Worm (Caenorhabditis elegans): ENCODE results near the gene C23G10.5.
A peak's percentile ranks its signal among the peaks of the same experiment; 100 is the strongest.

The C23G10.5 gene

DNA sequence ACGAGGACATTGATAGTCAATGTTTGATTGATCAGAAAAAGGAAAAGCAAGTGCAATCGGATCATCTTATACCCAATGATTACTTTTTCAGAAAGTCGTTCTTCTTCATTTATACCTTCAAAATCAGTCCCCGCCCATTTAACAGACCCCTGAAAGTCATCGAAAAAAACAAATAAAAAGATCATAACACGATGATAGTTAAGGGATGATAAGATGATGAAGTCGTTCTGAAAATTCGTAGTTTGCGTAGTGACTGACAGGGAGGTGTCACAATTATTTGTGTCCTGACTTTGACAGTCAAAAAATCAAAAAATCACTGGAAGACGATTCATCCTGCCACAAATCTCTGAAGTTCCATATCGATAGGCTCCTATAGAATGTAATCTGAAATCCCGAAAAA, 3.6 kb downstream of the C23G10.5 start, which contains the start of gene ugt-66:
TSS of gene ugt-66 (minus strand) at position 101 of the 400 bp plus-strand sequence.
- TF ChIP-seq W03F9.2 (tag; optimal IDR thresholded peaks at IDR 0.05) = no peak
- TF ChIP-seq him-1 (tag; optimal IDR thresholded peaks at IDR 0.05) = no peak
- TF ChIP-seq dao-5 (tag; optimal IDR thresholded peaks at IDR 0.05) = no peak

DNA sequence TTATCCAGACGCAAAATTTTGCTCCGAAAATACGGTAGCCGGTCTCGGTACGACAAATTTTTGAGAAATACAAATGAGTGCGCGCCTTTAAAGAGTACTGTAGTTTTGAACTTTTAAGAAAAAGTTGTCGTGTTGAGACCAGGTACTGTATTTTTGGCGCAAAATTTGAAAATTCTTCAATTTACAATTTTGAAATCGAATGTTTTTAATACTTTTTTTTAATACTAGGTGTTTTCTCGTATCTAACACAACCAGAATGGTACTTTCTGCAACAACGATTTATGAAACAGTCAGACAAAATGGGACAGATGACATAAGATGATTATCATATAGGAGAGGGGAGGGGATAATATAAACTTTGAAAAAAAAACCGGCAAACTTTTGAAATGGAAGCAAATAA, 4.8 kb downstream of the C23G10.5 start:
- TF ChIP-seq dao-5 (tag; optimal IDR thresholded peaks at IDR 0.05) (no peak), W03F9.2 (tag; optimal IDR thresholded peaks at IDR 0.05) (no peak), him-1 (tag; optimal IDR thresholded peaks at IDR 0.05) (no peak)

DNA sequence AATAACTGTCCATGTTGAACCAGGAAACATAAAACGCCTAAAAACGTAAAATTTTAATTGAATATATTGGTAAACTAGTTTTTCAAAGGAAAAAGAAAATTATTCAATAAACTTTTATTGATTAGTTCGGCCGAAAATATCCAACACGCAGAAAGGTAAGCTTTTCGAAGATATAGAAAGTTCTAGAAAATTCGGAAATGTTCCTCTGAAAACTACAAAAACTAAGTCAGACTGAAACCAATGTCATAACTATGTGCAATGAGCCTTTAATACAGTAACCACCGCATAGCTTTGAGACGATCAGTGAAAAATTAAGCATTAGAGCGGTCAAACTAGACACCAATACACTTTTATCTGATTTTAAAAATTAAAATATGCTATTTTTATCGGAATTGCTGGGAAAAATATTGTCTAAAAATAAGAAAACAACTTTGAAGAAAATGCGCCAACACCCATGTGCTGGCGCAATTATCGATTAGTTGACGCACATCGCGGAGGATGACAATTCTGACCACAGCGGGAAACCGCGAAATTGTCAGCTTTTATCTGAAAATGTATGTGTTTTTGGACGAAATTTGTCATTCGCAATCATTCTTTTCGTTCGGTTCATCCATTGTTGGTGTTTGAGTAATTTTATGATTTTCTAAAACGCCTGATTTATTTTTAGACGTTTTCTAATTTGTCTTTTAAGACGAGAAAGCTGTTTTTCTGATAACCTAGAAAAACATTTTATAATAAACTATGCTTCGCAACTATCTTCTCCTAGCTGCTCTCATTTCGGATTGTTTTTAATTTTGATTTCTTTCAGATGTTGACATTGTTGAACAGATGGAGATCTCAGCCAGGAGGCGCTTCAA, 7.7 kb downstream of the C23G10.5 start, which contains the start of the genes C23G10.7 and rpn-2:
TSS of gene C23G10.7 (minus strand) at position 37 of the 857 bp plus-strand sequence.
TSS of gene rpn-2 (plus strand) at position 807 of the 857 bp plus-strand sequence.
- TF ChIP-seq dao-5 (tag; optimal IDR thresholded peaks at IDR 0.05) = no peak
- no peak for TF ChIP-seq him-1 (tag; optimal IDR thresholded peaks at IDR 0.05)
- TF ChIP-seq W03F9.2 (tag; optimal IDR thresholded peaks at IDR 0.05) = peak; percentile 78

DNA sequence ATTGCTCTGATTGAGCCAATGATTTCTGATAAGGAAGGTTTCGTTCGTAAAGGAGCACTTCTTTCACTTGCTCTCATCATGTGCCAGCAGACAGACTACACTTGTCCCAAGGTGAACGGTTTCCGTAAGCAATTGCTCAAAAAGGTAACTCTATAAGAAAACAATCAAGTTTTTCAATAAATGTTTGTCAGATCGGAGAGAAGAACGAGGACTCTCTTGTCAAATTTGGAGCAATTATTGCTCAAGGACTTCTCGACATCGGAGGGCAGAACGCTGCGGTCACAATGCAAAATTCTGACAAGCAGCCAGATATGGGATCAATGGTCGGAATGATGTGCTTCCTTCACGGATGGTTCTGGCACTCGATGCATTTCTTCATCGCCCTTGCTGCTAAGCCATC, 10.4 kb downstream of the C23G10.5 start:
- TF ChIP-seq dao-5 (tag; optimal IDR thresholded peaks at IDR 0.05) (no peak), W03F9.2 (tag; optimal IDR thresholded peaks at IDR 0.05) (no peak), him-1 (tag; optimal IDR thresholded peaks at IDR 0.05) (no peak)

DNA sequence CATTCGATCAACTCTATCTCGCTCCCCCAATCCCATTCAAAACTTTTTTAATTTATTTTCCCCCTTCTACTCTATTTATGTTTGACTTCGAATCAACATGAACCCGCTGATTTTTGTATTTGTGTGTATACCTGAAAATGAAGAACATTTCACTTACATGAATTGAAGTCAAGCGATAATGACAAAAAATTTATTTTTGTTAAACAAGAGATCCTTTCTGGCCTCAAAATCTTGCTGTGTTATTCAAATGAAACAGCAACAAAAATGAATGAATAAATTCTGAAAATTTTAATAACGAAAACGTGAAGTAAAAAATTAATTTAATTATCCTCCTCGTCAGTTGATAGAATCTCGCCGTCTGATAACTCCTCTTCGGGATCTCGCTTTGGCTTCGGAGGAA, 11.5 kb downstream of the C23G10.5 start:
- TF ChIP-seq him-1 (tag; optimal IDR thresholded peaks at IDR 0.05) = no peak
- TF ChIP-seq W03F9.2 (tag; optimal IDR thresholded peaks at IDR 0.05) = no peak
- no peak for TF ChIP-seq dao-5 (tag; optimal IDR thresholded peaks at IDR 0.05)

DNA sequence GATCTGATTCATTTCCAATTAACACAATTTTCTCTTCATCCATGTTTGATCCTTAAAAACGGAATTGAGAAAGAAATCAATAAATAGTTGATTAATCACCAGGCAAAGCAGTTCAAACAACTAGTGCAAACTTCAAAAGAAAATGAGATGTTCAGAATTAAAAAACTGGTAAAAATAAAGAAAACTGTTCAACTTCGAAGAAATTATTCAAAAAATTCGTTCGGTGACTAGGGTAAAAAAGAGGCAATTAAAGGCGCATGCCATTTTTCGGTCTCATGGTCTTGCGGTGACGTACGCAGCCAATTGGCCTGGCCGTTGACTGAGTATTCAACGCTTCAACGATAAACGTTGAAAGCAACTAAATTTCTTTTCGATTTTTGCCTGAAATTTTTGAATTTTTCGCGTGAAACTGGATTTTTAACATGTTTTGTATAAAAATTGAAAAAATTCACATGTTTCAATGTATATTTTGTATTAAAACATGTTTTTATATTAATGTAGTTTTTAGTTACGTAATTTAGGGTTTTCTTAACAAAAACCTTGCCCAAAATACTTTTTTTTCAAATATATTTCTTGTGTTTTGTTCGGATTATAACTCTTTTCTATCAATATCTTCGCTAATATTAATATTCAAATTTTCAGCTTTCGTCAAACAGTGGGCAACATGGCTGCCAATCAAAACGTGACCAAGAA, 15.4 kb downstream of the C23G10.5 start, which contains the start of the genes sna-3 and rps-3:
TSS of gene sna-3 (minus strand) at position 51 of the 693 bp plus-strand sequence.
TSS of gene rps-3 (plus strand) at position 643 of the 693 bp plus-strand sequence.
- TF ChIP-seq him-1 (tag; optimal IDR thresholded peaks at IDR 0.05) = no peak
- TF ChIP-seq W03F9.2 (tag; optimal IDR thresholded peaks at IDR 0.05) = peak; percentile 90
- TF ChIP-seq dao-5 (tag; optimal IDR thresholded peaks at IDR 0.05) = no peak

DNA sequence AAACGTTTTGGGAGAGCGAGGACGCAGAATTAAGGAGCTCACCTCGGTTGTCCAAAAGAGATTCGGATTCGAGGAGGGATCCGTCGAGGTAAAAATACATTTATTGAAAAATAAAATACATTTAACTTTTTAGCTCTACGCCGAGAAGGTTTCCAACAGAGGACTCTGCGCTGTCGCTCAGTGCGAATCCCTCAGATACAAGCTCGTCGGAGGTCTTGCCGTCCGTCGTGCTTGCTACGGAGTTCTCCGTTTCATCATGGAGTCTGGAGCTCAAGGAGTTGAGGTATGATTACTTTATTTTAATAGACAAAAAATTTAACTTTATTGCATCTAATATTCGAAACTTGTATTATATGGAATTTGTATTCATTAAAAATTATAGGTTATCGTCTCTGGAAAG, 16.1 kb downstream of the C23G10.5 start:
- no peak for TF ChIP-seq him-1 (tag; optimal IDR thresholded peaks at IDR 0.05)
- TF ChIP-seq W03F9.2 (tag; optimal IDR thresholded peaks at IDR 0.05) = no peak
- TF ChIP-seq dao-5 (tag; optimal IDR thresholded peaks at IDR 0.05) = no peak

DNA sequence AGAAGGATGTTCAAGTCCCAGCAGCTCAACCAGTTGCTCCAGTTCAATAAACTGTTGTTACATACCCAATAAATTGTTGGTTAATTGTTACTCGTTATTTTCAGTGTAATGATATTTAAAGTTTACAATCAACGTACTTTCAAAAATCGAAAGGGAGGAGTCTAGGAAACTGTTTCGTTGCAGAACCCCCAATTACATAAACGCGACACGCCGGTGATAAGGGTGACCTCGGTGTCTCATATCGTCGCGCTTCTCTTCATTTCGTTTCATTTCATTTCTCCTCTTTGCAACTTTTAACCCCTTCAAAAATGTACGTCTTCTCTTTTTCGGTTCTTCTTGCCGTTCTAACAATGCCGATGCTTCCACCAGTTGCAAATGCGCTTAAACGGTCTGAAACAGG, 17.0 kb downstream of the C23G10.5 start, which contains the start of gene C23G10.2:
TSS of gene C23G10.2 (plus strand) at position 184 of the 400 bp plus-strand sequence.
- TF ChIP-seq dao-5 (tag; optimal IDR thresholded peaks at IDR 0.05) = no peak
- no peak for TF ChIP-seq him-1 (tag; optimal IDR thresholded peaks at IDR 0.05)
- TF ChIP-seq W03F9.2 (tag; optimal IDR thresholded peaks at IDR 0.05) = no peak

DNA sequence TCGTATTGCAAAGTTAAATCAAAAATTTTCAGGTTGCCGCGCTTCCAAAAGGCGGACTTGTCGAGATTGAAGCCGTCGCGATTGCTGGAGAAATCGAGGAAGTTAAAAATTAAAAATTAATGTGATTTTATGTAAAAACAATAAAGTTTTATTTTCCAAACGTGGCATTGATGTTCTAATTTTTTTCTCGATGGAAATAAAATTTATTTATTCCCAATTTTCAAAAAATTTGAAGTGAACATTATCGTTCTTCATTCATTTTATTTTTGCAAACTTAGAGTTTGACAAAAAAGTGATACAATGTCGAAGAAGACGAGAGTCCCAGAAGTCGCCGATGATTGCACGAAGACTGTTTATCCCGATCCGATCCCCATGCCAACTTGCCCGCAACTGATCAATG, 18.1 kb downstream of the C23G10.5 start, which contains the start of gene C23G10.1:
TSS of gene C23G10.1 (plus strand) at position 301 of the 400 bp plus-strand sequence.
- TF ChIP-seq him-1 (tag; optimal IDR thresholded peaks at IDR 0.05) (no peak), W03F9.2 (tag; optimal IDR thresholded peaks at IDR 0.05) (no peak)

DNA sequence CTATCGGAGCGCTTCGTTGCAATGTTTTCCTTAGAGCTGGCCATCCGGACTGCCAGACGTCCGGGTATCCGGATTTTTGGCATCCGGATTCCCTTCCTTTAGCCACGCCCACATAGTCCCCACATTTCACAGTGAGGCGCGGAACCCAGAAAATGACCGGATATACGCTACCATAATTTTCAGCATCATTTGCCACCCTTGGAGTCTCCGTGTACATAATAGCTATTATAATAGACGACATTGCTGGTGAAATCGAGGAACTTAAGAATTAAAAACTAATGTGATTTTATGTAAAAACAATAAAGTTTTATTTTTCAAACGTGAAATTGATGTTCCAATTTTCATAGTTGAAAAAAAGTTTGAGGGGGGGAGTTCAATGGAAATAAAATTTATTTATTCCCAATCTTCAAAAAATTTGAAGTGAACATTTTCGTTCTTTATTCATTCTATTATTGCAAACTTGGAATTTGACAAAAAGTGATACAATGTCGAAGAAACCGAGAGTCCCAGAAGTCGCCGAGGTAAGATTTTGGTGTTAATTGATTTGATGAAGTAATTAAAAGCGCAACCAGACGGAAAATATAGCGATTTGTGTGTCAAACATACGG, 19.4 kb downstream of the C23G10.5 start:
- no peak for TF ChIP-seq W03F9.2 (tag; optimal IDR thresholded peaks at IDR 0.05)
- TF ChIP-seq dao-5 (tag; optimal IDR thresholded peaks at IDR 0.05) = no peak
- no peak for TF ChIP-seq him-1 (tag; optimal IDR thresholded peaks at IDR 0.05)

DNA sequence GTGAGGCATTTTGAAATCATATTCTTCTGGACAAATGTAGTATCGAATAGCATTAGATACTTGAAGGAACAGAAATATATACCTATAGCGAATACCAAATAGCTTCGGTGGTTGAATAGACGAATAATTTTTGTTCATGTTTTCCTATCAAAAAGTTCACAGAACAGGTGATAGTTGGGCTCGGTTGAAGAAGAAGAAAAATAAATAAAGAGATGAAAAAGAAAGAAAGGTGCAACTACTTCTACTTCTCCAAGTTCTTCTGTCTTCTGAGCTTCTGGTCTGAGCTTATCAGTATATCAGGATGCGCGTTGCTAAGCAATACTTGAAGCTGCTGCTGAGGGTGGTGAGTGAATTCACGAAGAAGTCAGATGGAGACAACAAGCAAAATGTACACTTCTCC, 23.0 kb downstream of the C23G10.5 start, which contains the start of gene C23G10.10:
TSS of gene C23G10.10 (minus strand) at position 101 of the 400 bp plus-strand sequence.
- TF ChIP-seq W03F9.2 (tag; optimal IDR thresholded peaks at IDR 0.05) = no peak
- TF ChIP-seq dao-5 (tag; optimal IDR thresholded peaks at IDR 0.05) = no peak
- no peak for TF ChIP-seq him-1 (tag; optimal IDR thresholded peaks at IDR 0.05)

DNA sequence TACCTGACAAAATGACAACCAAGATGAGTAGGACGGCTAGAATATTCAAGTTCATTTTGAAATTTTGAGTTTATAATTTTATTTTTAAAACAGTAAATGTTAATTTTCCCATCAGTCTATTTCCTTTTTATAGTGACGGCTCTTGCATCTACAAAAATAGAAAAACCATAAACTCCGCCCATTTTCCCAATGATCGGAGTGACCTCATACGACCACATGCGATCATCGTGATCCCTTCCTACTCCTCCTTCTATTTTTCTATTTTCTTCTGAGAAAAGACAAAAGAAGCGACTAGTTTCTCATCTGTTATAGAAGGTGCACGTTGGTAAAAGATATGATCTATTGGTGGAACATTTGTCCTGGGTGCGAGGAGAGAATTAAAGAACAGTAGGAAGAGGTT, 24.6 kb downstream of the C23G10.5 start, which contains the start of gene C23G10.11:
TSS of gene C23G10.11 (minus strand) at position 101 of the 400 bp plus-strand sequence.
- TF ChIP-seq dao-5 (tag; optimal IDR thresholded peaks at IDR 0.05) (no peak), W03F9.2 (tag; optimal IDR thresholded peaks at IDR 0.05) (no peak), him-1 (tag; optimal IDR thresholded peaks at IDR 0.05) (no peak)

DNA sequence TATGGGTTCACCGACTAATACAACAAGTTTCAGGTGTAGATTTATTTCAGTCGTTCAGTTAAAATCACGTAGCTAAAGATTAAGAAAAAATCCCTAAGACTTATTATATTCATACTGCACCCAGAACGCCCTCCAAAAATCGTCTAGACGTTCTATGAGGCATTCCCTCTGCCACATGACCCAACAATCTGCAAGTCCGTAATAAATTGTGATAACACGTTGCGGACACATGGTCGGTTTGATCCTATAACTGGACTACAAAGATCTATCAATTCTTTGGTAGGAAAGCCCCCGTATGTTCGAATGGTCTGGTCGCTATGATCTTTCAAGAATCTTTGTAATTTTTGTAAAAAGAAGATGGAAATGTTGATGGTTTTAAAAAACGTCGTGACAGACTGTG, 25.0 kb downstream of the C23G10.5 start:
- no peak for TF ChIP-seq W03F9.2 (tag; optimal IDR thresholded peaks at IDR 0.05)
- TF ChIP-seq him-1 (tag; optimal IDR thresholded peaks at IDR 0.05) = no peak
- no peak for TF ChIP-seq dao-5 (tag; optimal IDR thresholded peaks at IDR 0.05)
